Worm (Caenorhabditis elegans) whole organism, L3 larva: Measurements from ENCODE around the gene faah-5.

Experiments used
- aly-2 ChIP-seq: fragments of 150-350 bp; optimal IDR thresholded peaks from 2 replicates; lab custom pipeline; 2014; ENCODE audit warnings: missing biosample characterization, missing genetic modification characterization
- eor-1 ChIP-seq, 2 experiments: fragments of 150-350 bp; optimal IDR thresholded peaks; 2 replicates each; lab custom pipeline; 2014 to 2018; ENCODE audit warnings: missing biosample characterization in 2 of 2, missing genetic modification characterization in 2 of 2
- fkh-10 ChIP-seq: sonication (generic microtip); optimal IDR thresholded peaks from 2 replicates; lab custom pipeline; 2017; ENCODE audit warnings: missing biosample characterization, missing genetic modification reagents, missing genetic modification characterization
- hmg-11 ChIP-seq: sonication (generic microtip); optimal IDR thresholded peaks from 2 replicates; lab custom pipeline; 2016; ENCODE audit warnings: missing genetic modification characterization, missing compliant biosample characterization
- mdl-1 ChIP-seq: fragments of 150-350 bp; optimal IDR thresholded peaks from 2 replicates; lab custom pipeline; 2014; ENCODE audit warnings: missing biosample characterization, missing genetic modification characterization
- nhr-11 ChIP-seq: fragments of 150-350 bp; optimal IDR thresholded peaks from 2 replicates; lab custom pipeline; 2014; ENCODE audit warnings: missing biosample characterization, missing genetic modification characterization
- nhr-12 ChIP-seq: fragments of 150-350 bp; optimal IDR thresholded peaks from 2 replicates; lab custom pipeline; 2014; ENCODE audit warnings: missing biosample characterization, missing genetic modification characterization
- nhr-25 ChIP-seq: sonication (generic microtip); optimal IDR thresholded peaks from 2 replicates; lab custom pipeline; 2017; ENCODE audit warnings: missing biosample characterization, missing genetic modification characterization
- sea-2 ChIP-seq: fragments of 150-350 bp; sonication (generic microtip); optimal IDR thresholded peaks from 4 replicates; lab custom pipeline; 2014; ENCODE audit warnings: missing biosample characterization, missing genetic modification reagents, missing genetic modification characterization
- snpc-4 ChIP-seq: fragments of 150-350 bp; optimal IDR thresholded peaks from 2 replicates; lab custom pipeline; 2014; ENCODE audit warnings: missing biosample characterization, missing genetic modification characterization
- ztf-4 ChIP-seq: fragments of 150-350 bp; optimal IDR thresholded peaks from 2 replicates; lab custom pipeline; 2014; ENCODE audit warnings: missing biosample characterization, missing genetic modification characterization

ce11 chrIII:11930899-11931298 is 39.7 kb upstream of the faah-5 start:
- TF ChIP-seq hmg-11 (tag; lab: Kevin White, UChicago) (no peak), fkh-10 (GFP tag; lab: Kevin White, UChicago) (no peak), nhr-12 (tag; lab: Kevin White, UChicago) (no peak), nhr-25 (tag; lab: Kevin White, UChicago) (no peak), eor-1 (tag; optimal IDR thresholded peaks at IDR 0.05; lab: Kevin White, UChicago) (no peak), mdl-1 (tag; lab: Kevin White, UChicago) (no peak), snpc-4 (tag; lab: Kevin White, UChicago) (no peak), nhr-11 (tag; lab: Kevin White, UChicago) (no peak), ztf-4 (tag; lab: Kevin White, UChicago) (no peak), sea-2 (no peak), aly-2 (no peak)
